Fruit fly (Drosophila melanogaster): ENCODE data around the gene CG9609.

CG9609 gene

dm6 chrX:16782175-16782916 lies 4.5 kb downstream of the CG9609 start (continued):
- TF ChIP-seq ranshi (GFP tag; IDR thresholded peaks at IDR 0.05), result 0 out of 2 replicates have a peak, but pooled peaks have one; percentile 48
- TF ChIP-seq grau (tag; optimal IDR thresholded peaks at IDR 0.05), result peak; percentile 47
- TF ChIP-seq az2 (GFP tag; optimal IDR thresholded peaks at IDR 0.05), result peak; percentile 56
- peak; percentile 61; the same call in 2 of the 3 replicates for TF ChIP-seq tgo (GFP tag; IDR thresholded peaks at IDR 0.05)
- TF ChIP-seq CG34422 (GFP tag; IDR thresholded peaks at IDR 0.05), result peak; percentile 57
- TF ChIP-seq CG8765 (GFP tag; IDR thresholded peaks at IDR 0.05), result no peak
- TF ChIP-seq NK7.1 (GFP tag; optimal IDR thresholded peaks at IDR 0.05), result no peak
- no peak for TF ChIP-seq tio (GFP tag; optimal IDR thresholded peaks at IDR 0.05)
- TF ChIP-seq C15 (GFP tag; IDR thresholded peaks at IDR 0.05), result 0 out of 3 replicates have a peak, but pooled peaks have one; percentile 33
- TF ChIP-seq CG1024 (GFP tag; IDR thresholded peaks at IDR 0.05), result no peak
- TF ChIP-seq E2f1 (GFP tag; IDR thresholded peaks at IDR 0.05), result peak; percentile 40
- no peak for TF ChIP-seq Dek (tag; optimal IDR thresholded peaks at IDR 0.05)
- TF ChIP-seq run (tag; optimal IDR thresholded peaks at IDR 0.05), result peak; percentile 37
- no peak for TF ChIP-seq nerfin-1 (tag; optimal IDR thresholded peaks at IDR 0.05)
- TF ChIP-seq vnd (GFP tag; IDR thresholded peaks at IDR 0.05; ENCODE audit: partially characterized antibody), result no peak
- TF ChIP-seq Trl (optimal IDR thresholded peaks at IDR 0.05), result peak in 1 of 2 experiments; percentile 31
- TF ChIP-seq Trl (GFP tag; optimal IDR thresholded peaks at IDR 0.05), result peak; percentile 50
- peak; percentile 18 for TF ChIP-seq Nf-YC (tag; optimal IDR thresholded peaks at IDR 0.05)
- TF ChIP-seq CG7271 (tag; optimal IDR thresholded peaks at IDR 0.05), result no peak
- no peak for TF ChIP-seq luna (GFP tag; optimal IDR thresholded peaks at IDR 0.05)
- TF ChIP-seq CG17912 (GFP tag; optimal IDR thresholded peaks at IDR 0.05), result no peak
- peak; percentile 42 for TF ChIP-seq Ssrp (tag; optimal IDR thresholded peaks at IDR 0.05)
- no peak for TF ChIP-seq hbn (GFP tag; IDR thresholded peaks at IDR 0.05; ENCODE audit: partially characterized antibody)
- TF ChIP-seq CG14441 (GFP tag; IDR thresholded peaks at IDR 0.05), result peak; percentile 67
- TF ChIP-seq otp (GFP tag; IDR thresholded peaks at IDR 0.05), result peak; percentile 60; the same call in 1 of the 3 replicates
- no peak for TF ChIP-seq p53 (GFP tag; optimal IDR thresholded peaks at IDR 0.05)
- TF ChIP-seq pum (GFP tag; optimal IDR thresholded peaks at IDR 0.05), result peak; percentile 23
- TF ChIP-seq CG8281 (tag; optimal IDR thresholded peaks at IDR 0.05), result no peak
- TF ChIP-seq eyg (GFP tag; optimal IDR thresholded peaks at IDR 0.05), result peak; percentile 38
- TF ChIP-seq CG9609 (GFP tag; optimal IDR thresholded peaks at IDR 0.05), result peak; percentile 81
- peak; percentile 52; the same call in 1 of the 2 replicates for TF ChIP-seq CG4730 (GFP tag; IDR thresholded peaks at IDR 0.05)
- TF ChIP-seq CG10565 (GFP tag; optimal IDR thresholded peaks at IDR 0.05), result no peak
- peak; percentile 42; the same call in 1 of the 2 replicates for TF ChIP-seq chm (GFP tag; IDR thresholded peaks at IDR 0.05)
- TF ChIP-seq TFAM (GFP tag; optimal IDR thresholded peaks at IDR 0.05), result no peak
- no peak for TF ChIP-seq CG15696 (tag; optimal IDR thresholded peaks at IDR 0.05)
- TF ChIP-seq Atf6 (GFP tag; IDR thresholded peaks at IDR 0.05), result peak; percentile 42; the same call in 1 of the 2 replicates
- TF ChIP-seq Chrac-16 (GFP tag; optimal IDR thresholded peaks at IDR 0.05), result peak; percentile 40
- no peak for TF ChIP-seq CG3838 (GFP tag; optimal IDR thresholded peaks at IDR 0.05)
- TF ChIP-seq HHEX (GFP tag; optimal IDR thresholded peaks at IDR 0.05), result peak; percentile 21
- TF ChIP-seq Bteb2 (GFP tag; optimal IDR thresholded peaks at IDR 0.05), result peak; percentile 3
- TF ChIP-seq HLH54F (GFP tag; optimal IDR thresholded peaks at IDR 0.05), result peak; percentile 47
- TF ChIP-seq stwl (tag; optimal IDR thresholded peaks at IDR 0.05), result no peak
- TF ChIP-seq ham (GFP tag; IDR thresholded peaks at IDR 0.05), result no peak
- TF ChIP-seq corto (GFP tag; optimal IDR thresholded peaks at IDR 0.05), result no peak
- TF ChIP-seq Xbp1 (GFP tag; optimal IDR thresholded peaks at IDR 0.05), result peak; percentile 63
- no peak for TF ChIP-seq twi (tag; optimal IDR thresholded peaks at IDR 0.05)
- no peak for TF ChIP-seq fd3F (GFP tag; optimal IDR thresholded peaks at IDR 0.05)
- 0 out of 2 replicates have a peak, but pooled peaks have one; percentile 39 for TF ChIP-seq Taf1 (GFP tag; IDR thresholded peaks at IDR 0.05)
- TF ChIP-seq CG6175 (GFP tag; IDR thresholded peaks at IDR 0.05), result no peak
- peak; percentile 25 for TF ChIP-seq CG10147 (GFP tag; optimal IDR thresholded peaks at IDR 0.05)
